Worm (Caenorhabditis elegans) whole organism, L3 larva: ENCODE measurements around the gene nhr-206.

Experiments
- R02D3.7 ChIP-seq: fragments of 150-350 bp; optimal IDR thresholded peaks from 2 replicates; lab custom pipeline; 2014; ENCODE audit warnings: missing biosample characterization, missing genetic modification characterization
- ZK546.5 ChIP-seq: sonication (generic microtip); optimal IDR thresholded peaks from 2 replicates; lab custom pipeline; 2017; ENCODE audit warnings: missing biosample characterization, missing genetic modification characterization
- aly-2 ChIP-seq: fragments of 150-350 bp; optimal IDR thresholded peaks from 2 replicates; lab custom pipeline; 2014; ENCODE audit warnings: missing biosample characterization, missing genetic modification characterization
- ama-1 ChIP-seq: fragments of 150-350 bp; optimal IDR thresholded peaks from 2 replicates; lab custom pipeline; 2018
- ceh-16 ChIP-seq: sonication (generic microtip); optimal IDR thresholded peaks from 2 replicates; lab custom pipeline; 2017; ENCODE audit warnings: missing biosample characterization, missing genetic modification characterization
- ceh-28 ChIP-seq: fragments of 150-350 bp; optimal IDR thresholded peaks from 2 replicates; lab custom pipeline; 2014; ENCODE audit warnings: missing biosample characterization, missing genetic modification reagents, missing genetic modification characterization
- ceh-82 ChIP-seq: fragments of 150-350 bp; optimal IDR thresholded peaks from 2 replicates; lab custom pipeline; 2014; ENCODE audit warnings: missing biosample characterization, missing genetic modification characterization
- ceh-9 ChIP-seq: sonication (generic microtip); optimal IDR thresholded peaks from 2 replicates; lab custom pipeline; 2018; ENCODE audit warnings: missing biosample characterization, missing genetic modification characterization
- daf-12 ChIP-seq: fragments of 150-350 bp; optimal IDR thresholded peaks from 2 replicates; lab custom pipeline; 2014; ENCODE audit warnings: missing biosample characterization, missing genetic modification reagents, missing genetic modification characterization
- egl-27 ChIP-seq: sonication (generic microtip); optimal IDR thresholded peaks from 4 replicates; lab custom pipeline; 2017; ENCODE audit warnings: missing biosample characterization, missing genetic modification reagents, missing genetic modification characterization
- egl-5 ChIP-seq: fragments of 150-350 bp; optimal IDR thresholded peaks from 2 replicates; lab custom pipeline; 2017; ENCODE audit warnings: missing biosample characterization, missing genetic modification reagents, missing genetic modification characterization, inconsistent platforms
- elt-1 ChIP-seq: fragments of 150-350 bp; optimal IDR thresholded peaks from 2 replicates; lab custom pipeline; 2014; ENCODE audit warnings: missing biosample characterization, missing genetic modification characterization
- elt-2 ChIP-seq: sonication (generic microtip); optimal IDR thresholded peaks from 2 replicates; lab custom pipeline; 2016; ENCODE audit warnings: missing genetic modification reagents, mild to moderate bottlenecking, missing genetic modification characterization, missing compliant biosample characterization
- elt-3 ChIP-seq, 3 experiments: fragments of 150-350 bp in 1 of 3; sonication (generic microtip) in 2 of 3; optimal IDR thresholded peaks; 2 replicates in 2 of 3; 4 replicates in 1 of 3; lab custom pipeline; 2014 to 2017; ENCODE audit warnings: missing biosample characterization in 3 of 3, missing genetic modification characterization in 3 of 3
- eor-1 ChIP-seq, 2 experiments: fragments of 150-350 bp; optimal IDR thresholded peaks; 2 replicates each; lab custom pipeline; 2014 to 2018; ENCODE audit warnings: missing biosample characterization in 2 of 2, missing genetic modification characterization in 2 of 2
- fkh-10 ChIP-seq: sonication (generic microtip); optimal IDR thresholded peaks from 2 replicates; lab custom pipeline; 2017; ENCODE audit warnings: missing biosample characterization, missing genetic modification reagents, missing genetic modification characterization
- fkh-2 ChIP-seq: fragments of 150-350 bp; optimal IDR thresholded peaks from 2 replicates; lab custom pipeline; 2014; ENCODE audit warnings: missing biosample characterization, missing genetic modification reagents, missing genetic modification characterization
- fos-1 ChIP-seq: fragments of 150-350 bp; optimal IDR thresholded peaks from 2 replicates; lab custom pipeline; 2014; ENCODE audit warnings: missing biosample characterization, missing genetic modification characterization
- hmg-11 ChIP-seq: sonication (generic microtip); optimal IDR thresholded peaks from 2 replicates; lab custom pipeline; 2016; ENCODE audit warnings: missing genetic modification characterization, missing compliant biosample characterization
- jun-1 ChIP-seq: fragments of 150-350 bp; optimal IDR thresholded peaks from 2 replicates; lab custom pipeline; 2014; ENCODE audit warnings: missing biosample characterization, missing genetic modification reagents, missing genetic modification characterization
- lin-15B ChIP-seq: fragments of 150-350 bp; optimal IDR thresholded peaks from 2 replicates; lab custom pipeline; 2014; ENCODE audit warnings: missing biosample characterization, missing genetic modification characterization
- lin-39 ChIP-seq: fragments of 150-350 bp; optimal IDR thresholded peaks from 2 replicates; lab custom pipeline; 2018; ENCODE audit warnings: missing biosample characterization, missing genetic modification reagents, missing genetic modification characterization
- lsy-12 ChIP-seq: sonication (generic microtip); optimal IDR thresholded peaks from 2 replicates; lab custom pipeline; 2016; ENCODE audit warnings: mild to moderate bottlenecking, missing genetic modification characterization, missing compliant biosample characterization
- mdl-1 ChIP-seq: fragments of 150-350 bp; optimal IDR thresholded peaks from 2 replicates; lab custom pipeline; 2014; ENCODE audit warnings: missing biosample characterization, missing genetic modification characterization
- mml-1 ChIP-seq: fragments of 150-350 bp; sonication (generic microtip); optimal IDR thresholded peaks from 3 replicates; lab custom pipeline; 2014; ENCODE audit warnings: missing biosample characterization, missing genetic modification characterization
- nfya-1 ChIP-seq: sonication (generic microtip); optimal IDR thresholded peaks from 2 replicates; lab custom pipeline; 2017; ENCODE audit warnings: missing genetic modification characterization, mild to moderate bottlenecking, missing compliant biosample characterization, antibody characterized with exemption, moderate library complexity; ENCODE audit not compliant: insufficient read depth
- nhr-11 ChIP-seq: fragments of 150-350 bp; optimal IDR thresholded peaks from 2 replicates; lab custom pipeline; 2014; ENCODE audit warnings: missing biosample characterization, missing genetic modification characterization
- nhr-12 ChIP-seq: fragments of 150-350 bp; optimal IDR thresholded peaks from 2 replicates; lab custom pipeline; 2014; ENCODE audit warnings: missing biosample characterization, missing genetic modification characterization
- nhr-23 ChIP-seq: fragments of 150-350 bp; optimal IDR thresholded peaks from 2 replicates; lab custom pipeline; 2014; ENCODE audit warnings: missing biosample characterization, missing genetic modification reagents, missing genetic modification characterization
- nhr-237 ChIP-seq: fragments of 150-350 bp; optimal IDR thresholded peaks from 2 replicates; lab custom pipeline; 2014; ENCODE audit warnings: missing biosample characterization, missing genetic modification characterization
- nhr-25 ChIP-seq: sonication (generic microtip); optimal IDR thresholded peaks from 2 replicates; lab custom pipeline; 2017; ENCODE audit warnings: missing biosample characterization, missing genetic modification characterization
- nhr-28 ChIP-seq: fragments of 150-350 bp; optimal IDR thresholded peaks from 2 replicates; lab custom pipeline; 2014; ENCODE audit warnings: missing biosample characterization, missing genetic modification characterization
- nhr-43 ChIP-seq: sonication (generic microtip); optimal IDR thresholded peaks from 2 replicates; lab custom pipeline; 2016; ENCODE audit warnings: mild to moderate bottlenecking, missing genetic modification characterization, missing compliant biosample characterization; ENCODE audit not compliant: poor library complexity, severe bottlenecking
- nhr-67 ChIP-seq: fragments of 150-350 bp; optimal IDR thresholded peaks from 2 replicates; lab custom pipeline; 2014; ENCODE audit warnings: missing biosample characterization, missing genetic modification characterization
- nhr-76 ChIP-seq: fragments of 150-350 bp; sonication (generic microtip); optimal IDR thresholded peaks from 5 replicates; lab custom pipeline; 2014; ENCODE audit warnings: missing biosample characterization, missing genetic modification characterization
- nhr-77 ChIP-seq: fragments of 150-350 bp; optimal IDR thresholded peaks from 2 replicates; lab custom pipeline; 2014; ENCODE audit warnings: missing biosample characterization, missing genetic modification characterization
- pha-4 ChIP-seq: fragments of 150-350 bp; optimal IDR thresholded peaks from 2 replicates; lab custom pipeline; 2014; ENCODE audit warnings: missing biosample characterization, missing genetic modification reagents, missing genetic modification characterization
- pqm-1 ChIP-seq: fragments of 150-350 bp; optimal IDR thresholded peaks from 2 replicates; lab custom pipeline; 2017; ENCODE audit warnings: missing biosample characterization, missing genetic modification characterization, inconsistent platforms
- sea-2 ChIP-seq: fragments of 150-350 bp; sonication (generic microtip); optimal IDR thresholded peaks from 4 replicates; lab custom pipeline; 2014; ENCODE audit warnings: missing biosample characterization, missing genetic modification reagents, missing genetic modification characterization
- skn-1 ChIP-seq: fragments of 150-350 bp; optimal IDR thresholded peaks from 2 replicates; lab custom pipeline; 2014; ENCODE audit warnings: missing biosample characterization, missing genetic modification characterization
- snpc-4 ChIP-seq: fragments of 150-350 bp; optimal IDR thresholded peaks from 2 replicates; lab custom pipeline; 2014; ENCODE audit warnings: missing biosample characterization, missing genetic modification characterization
- tbx-2 ChIP-seq: sonication (generic microtip); optimal IDR thresholded peaks from 2 replicates; lab custom pipeline; 2016; ENCODE audit warnings: mild to moderate bottlenecking, missing genetic modification characterization, missing compliant biosample characterization
- unc-39 ChIP-seq: sonication (generic microtip); optimal IDR thresholded peaks from 4 replicates; lab custom pipeline; 2017; ENCODE audit warnings: missing biosample characterization, missing genetic modification characterization
- unc-62 ChIP-seq: fragments of 150-350 bp; sonication (generic microtip); optimal IDR thresholded peaks from 4 replicates; lab custom pipeline; 2014; ENCODE audit warnings: missing biosample characterization, missing genetic modification reagents, missing genetic modification characterization
- zag-1 ChIP-seq: fragments of 150-350 bp; optimal IDR thresholded peaks from 2 replicates; lab custom pipeline; 2014; ENCODE audit warnings: missing biosample characterization, missing genetic modification characterization
- ztf-11 ChIP-seq: fragments of 150-350 bp; optimal IDR thresholded peaks from 2 replicates; lab custom pipeline; 2014; ENCODE audit warnings: missing biosample characterization, missing genetic modification characterization
- ztf-4 ChIP-seq: fragments of 150-350 bp; optimal IDR thresholded peaks from 2 replicates; lab custom pipeline; 2014; ENCODE audit warnings: missing biosample characterization, missing genetic modification characterization

nhr-206 gene

ce11 chrV:12100794-12101343 is 9.1 kb downstream of the nhr-206 start, which contains the start of gene nhr-154:
TSS of gene nhr-154 (plus strand) at chrV:12101293.
- TF ChIP-seq mdl-1 (tag; lab: Kevin White, UChicago) (no peak), aly-2 (tag; lab: Kevin White, UChicago) (no peak), fos-1 (tag; lab: Kevin White, UChicago) (no peak), nhr-23 (tag; lab: Kevin White, UChicago) (no peak), ama-1 (lab: Kevin White, UChicago) (no peak), skn-1 (no peak), ztf-11 (tag; lab: Kevin White, UChicago) (no peak), nhr-43 (tag; lab: Kevin White, UChicago) (no peak), lin-39 (tag; lab: Kevin White, UChicago) (no peak), ZK546.5 (tag; lab: Kevin White, UChicago) (no peak), nhr-11 (tag; lab: Kevin White, UChicago) (no peak), eor-1 (tag; optimal IDR thresholded peaks at IDR 0.05; lab: Kevin White, UChicago) (no peak), nhr-76 (tag; lab: Kevin White, UChicago) (no peak), unc-62 (GFP tag; lab: Kevin White, UChicago) (no peak), sea-2 (GFP tag; lab: Kevin White, UChicago) (no peak), hmg-11 (peak; percentile 25), nhr-12 (tag; lab: Kevin White, UChicago) (no peak), ceh-9 (no peak), jun-1 (tag; lab: Kevin White, UChicago) (no peak), nhr-77 (no peak), R02D3.7 (no peak), nhr-25 (no peak), zag-1 (tag; lab: Kevin White, UChicago) (no peak), egl-5 (tag; lab: Kevin White, UChicago) (no peak), pqm-1 (peak; percentile 25), nhr-237 (tag; lab: Kevin White, UChicago) (no peak), snpc-4 (tag; lab: Kevin White, UChicago) (peak; percentile 32), ceh-28 (tag; lab: Kevin White, UChicago) (peak; percentile 42), daf-12 (no peak), nfya-1 (tag; lab: Kevin White, UChicago) (no peak), pha-4 (tag; lab: Kevin White, UChicago) (peak; percentile 75), ceh-16 (tag; lab: Kevin White, UChicago) (no peak), ztf-4 (tag; lab: Kevin White, UChicago) (no peak), elt-2 (tag; lab: Kevin White, UChicago) (peak; percentile 23), ceh-82 (no peak), fkh-2 (no peak), mml-1 (tag; lab: Kevin White, UChicago) (no peak), elt-3 (tag; optimal IDR thresholded peaks at IDR 0.05; lab: Kevin White, UChicago) (no peak), tbx-2 (tag; lab: Kevin White, UChicago) (no peak), unc-39 (tag; lab: Kevin White, UChicago) (no peak), elt-1 (no peak), nhr-67 (tag; lab: Kevin White, UChicago) (no peak), lsy-12 (no peak), nhr-28 (tag; lab: Kevin White, UChicago) (no peak), fkh-10 (GFP tag; lab: Kevin White, UChicago) (no peak), lin-15B (tag; lab: Kevin White, UChicago) (no peak), egl-27 (tag; lab: Kevin White, UChicago) (no peak)
- TF ChIP-seq, all 47 proteins: peak for 6
